Worm (Caenorhabditis elegans): ENCODE data around the gene sfrp-1.

sfrp-1 gene

ce11 chrIV:6433424-6433823, 31.2 kb upstream of the sfrp-1 start:
- TF ChIP-seq sem-2 (GFP tag; optimal IDR thresholded peaks at IDR 0.05) = no peak
- no peak for TF ChIP-seq unc-62 (GFP tag; optimal IDR thresholded peaks at IDR 0.05)
- no peak for TF ChIP-seq unc-39 (tag; optimal IDR thresholded peaks at IDR 0.05)
- TF ChIP-seq ceh-43 (GFP tag; optimal IDR thresholded peaks at IDR 0.05) = no peak
- TF ChIP-seq mep-1 (tag; optimal IDR thresholded peaks at IDR 0.05) = no peak
- TF ChIP-seq mls-2 (tag; optimal IDR thresholded peaks at IDR 0.05) = no peak
- no peak for TF ChIP-seq ceh-83 (GFP tag; optimal IDR thresholded peaks at IDR 0.05)
- no peak for TF ChIP-seq lin-32 (GFP tag; optimal IDR thresholded peaks at IDR 0.05)
- TF ChIP-seq drap-1 (GFP tag; optimal IDR thresholded peaks at IDR 0.05) = no peak
- TF ChIP-seq pha-4 (tag; optimal IDR thresholded peaks at IDR 0.05) = no peak
- no peak for TF ChIP-seq blmp-1 (tag; optimal IDR thresholded peaks at IDR 0.05)

ce11 chrIV:6432375-6432774, 30.1 kb upstream of the sfrp-1 start:
- TF ChIP-seq nhr-12 (tag; optimal IDR thresholded peaks at IDR 0.05) (no peak), bed-3 (GFP tag; optimal IDR thresholded peaks at IDR 0.05) (no peak)

DNA sequence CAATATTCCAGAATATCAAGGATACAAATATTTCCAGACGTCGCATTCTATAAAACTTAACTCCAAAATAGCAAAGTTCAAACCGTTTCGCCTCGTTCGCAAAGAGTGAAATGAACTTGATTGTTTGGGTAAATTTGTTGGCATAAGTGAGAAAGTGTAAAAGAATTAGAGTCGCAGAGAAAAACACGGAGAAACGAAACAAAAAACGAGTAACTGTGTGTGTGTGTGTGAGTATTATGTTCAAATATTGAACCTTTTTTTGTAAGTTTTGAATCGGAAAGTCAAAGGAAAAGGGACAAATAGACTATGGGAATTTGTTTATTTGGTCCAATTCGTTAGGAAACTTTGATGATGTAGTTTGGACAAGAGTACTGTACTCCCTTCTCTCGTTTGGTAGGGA, 29.3 kb upstream of the sfrp-1 start, which contains the start of gene acp-7:
acp-7 (minus strand) TSS at position 101 of the 400 bp plus-strand sequence.
- no peak for TF ChIP-seq nhr-28 (tag; optimal IDR thresholded peaks at IDR 0.05)
- TF ChIP-seq cnd-1 (tag; optimal IDR thresholded peaks at IDR 0.05) = no peak
- no peak for TF ChIP-seq mls-2 (tag; optimal IDR thresholded peaks at IDR 0.05)
- TF ChIP-seq drap-1 (GFP tag; optimal IDR thresholded peaks at IDR 0.05) = no peak
- TF ChIP-seq flh-1 (GFP tag; optimal IDR thresholded peaks at IDR 0.05) = no peak
- no peak for TF ChIP-seq hlh-1 (tag; optimal IDR thresholded peaks at IDR 0.05)
- no peak for TF ChIP-seq tbx-8 (GFP tag; optimal IDR thresholded peaks at IDR 0.05)
- TF ChIP-seq ham-2 (GFP tag; optimal IDR thresholded peaks at IDR 0.05) = no peak
- no peak for TF ChIP-seq M03D4.4 (tag; optimal IDR thresholded peaks at IDR 0.05)
- TF ChIP-seq pha-4 (tag; optimal IDR thresholded peaks at IDR 0.05) = no peak
- no peak for TF ChIP-seq ceh-39 (tag; optimal IDR thresholded peaks at IDR 0.05)
- no peak for TF ChIP-seq mab-5 (tag; optimal IDR thresholded peaks at IDR 0.05)
- TF ChIP-seq unc-120 (tag; optimal IDR thresholded peaks at IDR 0.05; ENCODE audit: poor library complexity, severe bottlenecking) = no peak

DNA sequence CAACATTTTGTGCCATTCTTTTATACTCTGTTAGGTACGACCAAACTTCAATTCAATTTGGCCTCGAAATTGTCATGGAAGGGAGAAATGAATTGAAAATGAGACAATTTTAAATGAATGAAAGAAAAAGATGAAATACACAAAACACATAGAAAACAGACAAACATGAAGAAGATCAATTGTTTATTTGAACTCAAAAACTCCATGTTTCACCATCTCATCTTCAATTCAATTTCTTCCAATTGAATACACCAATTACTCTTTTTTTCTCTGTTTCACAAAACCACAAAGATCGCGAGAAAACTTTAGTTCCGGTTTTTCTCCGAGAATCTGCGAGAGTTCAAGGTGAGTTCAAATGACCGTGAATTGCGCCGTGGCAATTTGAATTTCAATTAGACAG, 25.0 kb upstream of the sfrp-1 start:
- no peak for TF ChIP-seq sptf-1 (tag; optimal IDR thresholded peaks at IDR 0.05)
- no peak for TF ChIP-seq ceh-83 (GFP tag; optimal IDR thresholded peaks at IDR 0.05)
- TF ChIP-seq elt-3 (tag; optimal IDR thresholded peaks at IDR 0.05) = no peak
- TF ChIP-seq ceh-43 (GFP tag; optimal IDR thresholded peaks at IDR 0.05) = no peak
- no peak for TF ChIP-seq bed-3 (GFP tag; optimal IDR thresholded peaks at IDR 0.05)
- no peak for TF ChIP-seq sem-2 (GFP tag; optimal IDR thresholded peaks at IDR 0.05)
- TF ChIP-seq unc-39 (tag; optimal IDR thresholded peaks at IDR 0.05) = no peak
- no peak for TF ChIP-seq zip-8 (tag; optimal IDR thresholded peaks at IDR 0.05)

ce11 chrIV:6426089-6426715, 24.0 kb upstream of the sfrp-1 start, which contains the start of gene acp-6:
Gene acp-6, minus strand, starts transcription at chrIV:6426139.
- TF ChIP-seq drap-1 (GFP tag; optimal IDR thresholded peaks at IDR 0.05) = no peak

ce11 chrIV:6421183-6421635, 19.0 kb upstream of the sfrp-1 start, which contains the start of gene puf-11:
Gene puf-11, plus strand, starts transcription at chrIV:6421585.
- no peak for TF ChIP-seq unc-120 (tag; optimal IDR thresholded peaks at IDR 0.05; ENCODE audit: poor library complexity, severe bottlenecking)
- no peak for TF ChIP-seq ceh-39 (tag; optimal IDR thresholded peaks at IDR 0.05)
- no peak for TF ChIP-seq cnd-1 (tag; optimal IDR thresholded peaks at IDR 0.05)
- TF ChIP-seq hlh-1 (tag; optimal IDR thresholded peaks at IDR 0.05) = no peak
- TF ChIP-seq mep-1 (tag; optimal IDR thresholded peaks at IDR 0.05) = no peak
- no peak for TF ChIP-seq elt-3 (tag; optimal IDR thresholded peaks at IDR 0.05)
- no peak for TF ChIP-seq ham-2 (GFP tag; optimal IDR thresholded peaks at IDR 0.05)
- TF ChIP-seq nhr-12 (tag; optimal IDR thresholded peaks at IDR 0.05) = no peak
- TF ChIP-seq elt-1 (tag; optimal IDR thresholded peaks at IDR 0.05; ENCODE audit: borderline replicate concordance, insufficient read depth) = no peak
- TF ChIP-seq ceh-43 (GFP tag; optimal IDR thresholded peaks at IDR 0.05) = no peak
- TF ChIP-seq nhr-2 (tag; optimal IDR thresholded peaks at IDR 0.05) = no peak
- TF ChIP-seq sptf-1 (tag; optimal IDR thresholded peaks at IDR 0.05) = no peak
- TF ChIP-seq zip-8 (tag; optimal IDR thresholded peaks at IDR 0.05) = no peak
- no peak for TF ChIP-seq lin-32 (GFP tag; optimal IDR thresholded peaks at IDR 0.05)
- no peak for TF ChIP-seq lin-13 (tag; optimal IDR thresholded peaks at IDR 0.05)

All from whole organism, mixed stage, embryonic.